Worm (Caenorhabditis elegans) whole organism, late embryonic: ENCODE results near the gene strm-1.

Source experiments
- C08G9.2 ChIP-seq: sonication (generic microtip); optimal IDR thresholded peaks from 2 replicates; lab custom pipeline; 2016; ENCODE audit warnings: mild to moderate bottlenecking, missing genetic modification characterization, moderate library complexity, missing compliant biosample characterization
- ama-1 ChIP-seq: fragments of 150-350 bp; optimal IDR thresholded peaks from 2 replicates; lab custom pipeline; 2014
- ceh-24 ChIP-seq: sonication (generic microtip); optimal IDR thresholded peaks from 2 replicates; lab custom pipeline; 2016; ENCODE audit warnings: mild to moderate bottlenecking, missing genetic modification characterization, missing compliant biosample characterization
- elt-2 ChIP-seq: sonication (generic microtip); optimal IDR thresholded peaks from 2 replicates; lab custom pipeline; 2016; ENCODE audit warnings: missing genetic modification reagents, missing genetic modification characterization, missing compliant biosample characterization
- lin-11 ChIP-seq: fragments of 200-800 bp; sonication (Bioruptor generic); optimal IDR thresholded peaks from 2 replicates; lab custom pipeline; 2018; ENCODE audit warnings: mild to moderate bottlenecking, missing genetic modification characterization, missing compliant biosample characterization
- nfya-1 ChIP-seq: sonication (generic microtip); optimal IDR thresholded peaks from 2 replicates; lab custom pipeline; 2017; ENCODE audit warnings: missing genetic modification characterization, mild to moderate bottlenecking, missing compliant biosample characterization, antibody characterized with exemption, moderate library complexity
- nhr-11 ChIP-seq: fragments of 150-350 bp; optimal IDR thresholded peaks from 2 replicates; lab custom pipeline; 2014; ENCODE audit warnings: missing biosample characterization, missing genetic modification characterization
- nhr-232 ChIP-seq: sonication (generic microtip); optimal IDR thresholded peaks from 2 replicates; lab custom pipeline; 2016; ENCODE audit warnings: missing genetic modification characterization, missing compliant biosample characterization
- sox-4 ChIP-seq: sonication (generic microtip); optimal IDR thresholded peaks from 2 replicates; lab custom pipeline; 2017; ENCODE audit warnings: mild to moderate bottlenecking, missing genetic modification characterization, inconsistent platforms, missing compliant biosample characterization
- tbx-2 ChIP-seq: sonication (generic microtip); optimal IDR thresholded peaks from 2 replicates; lab custom pipeline; 2016; ENCODE audit warnings: missing genetic modification characterization, missing compliant biosample characterization
- unc-42 ChIP-seq: sonication (generic microtip); optimal IDR thresholded peaks from 2 replicates; lab custom pipeline; 2016; ENCODE audit warnings: missing genotype, missing genetic modification characterization, missing compliant biosample characterization
- unc-55 ChIP-seq: sonication (generic microtip); optimal IDR thresholded peaks from 2 replicates; lab custom pipeline; 2017; ENCODE audit warnings: missing biosample characterization, missing genetic modification reagents, missing genetic modification characterization
- zip-5 ChIP-seq: sonication (generic microtip); optimal IDR thresholded peaks from 2 replicates; lab custom pipeline; 2016; ENCODE audit warnings: missing genetic modification characterization, missing compliant biosample characterization
- ztf-16 ChIP-seq: sonication (generic microtip); optimal IDR thresholded peaks from 2 replicates; lab custom pipeline; 2017; ENCODE audit warnings: missing genetic modification characterization, missing compliant biosample characterization

DNA sequence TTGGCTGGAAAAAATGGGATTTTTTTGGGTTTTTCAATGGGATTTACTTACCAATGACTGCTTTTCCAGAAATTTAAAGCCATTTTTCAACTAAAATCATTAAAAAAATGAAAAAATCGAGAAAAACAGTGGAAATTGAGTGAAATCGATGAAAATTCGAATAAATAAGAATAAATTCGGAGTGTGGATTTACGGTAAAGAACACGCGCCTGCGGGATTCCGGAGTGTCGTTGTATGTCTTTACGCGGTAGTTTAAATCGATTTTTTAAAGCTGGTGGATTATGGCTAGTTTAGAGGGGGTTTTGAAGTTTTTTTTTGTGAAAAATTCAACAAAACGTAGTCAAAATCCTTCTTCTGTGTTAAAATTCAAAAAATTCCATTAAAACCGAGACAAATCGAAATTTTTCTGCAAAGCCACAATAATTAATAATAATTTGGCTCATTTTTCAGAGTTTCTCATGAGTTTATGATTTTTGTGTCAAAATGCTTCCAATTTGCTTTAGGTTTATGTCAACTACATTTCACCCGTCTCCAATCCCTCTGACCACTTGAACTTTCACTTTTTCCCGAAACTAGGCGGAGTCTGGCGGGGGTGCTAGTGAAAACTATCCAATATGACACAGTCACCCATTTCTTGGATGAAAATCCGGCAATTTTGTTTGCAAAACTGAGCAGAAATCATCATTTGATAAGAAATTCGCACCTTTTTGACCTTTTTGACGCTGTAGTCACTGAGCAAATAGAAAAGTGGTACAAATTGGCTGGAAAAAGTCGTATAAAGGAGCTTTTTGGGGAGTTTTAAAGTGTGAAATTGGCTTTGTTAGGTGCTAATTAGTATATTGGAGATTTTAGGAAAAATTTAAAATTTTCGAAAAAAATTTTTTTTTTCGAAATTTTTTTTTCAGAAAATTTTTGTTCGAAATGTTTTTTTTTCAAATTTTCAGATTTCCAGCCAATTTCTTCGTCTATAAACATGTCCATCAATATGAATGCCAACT, at the start of gene strm-1, which contains the start of gene cic-1:
- TF ChIP-seq sox-4 (tag; lab: Kevin White, UChicago) (no peak), unc-42 (tag; lab: Kevin White, UChicago) (peak; percentile 13), ztf-16 (tag; lab: Kevin White, UChicago) (no peak), nfya-1 (peak; percentile 20), unc-55 (GFP tag; lab: Kevin White, UChicago) (no peak), ceh-24 (no peak), nhr-11 (no peak), C08G9.2 (tag; lab: Kevin White, UChicago) (no peak), tbx-2 (tag; lab: Kevin White, UChicago) (no peak), zip-5 (no peak), lin-11 (tag; lab: Kevin White, UChicago) (no peak), ama-1 (lab: Kevin White, UChicago) (no peak), nhr-232 (tag; lab: Kevin White, UChicago) (no peak), elt-2 (tag; lab: Kevin White, UChicago) (no peak)
